Fruit fly (Drosophila melanogaster) whole organism, embryonic: ENCODE results near the gene Duba.

ENCODE experiments used
- ATbp ChIP-seq: fragments of 200-800 bp; sonication (Bioruptor generic); optimal IDR thresholded peaks from 2 replicates; lab custom pipeline; 2017; ENCODE audit warnings: missing biosample characterization, mild to moderate bottlenecking, missing genetic modification characterization, missing genetic modification reagents
- Antp ChIP-seq: fragments of 200-800 bp; sonication (Bioruptor generic); optimal IDR thresholded peaks from 3 replicates; lab custom pipeline; 2016; ENCODE audit warnings: missing biosample characterization, missing genetic modification characterization
- CG10147 ChIP-seq: fragments of 200-800 bp; sonication (Bioruptor generic); optimal IDR thresholded peaks from 2 replicates; lab custom pipeline; 2019; ENCODE audit warnings: missing biosample characterization, mild to moderate bottlenecking, missing genetic modification characterization, moderate library complexity
- CG10209 ChIP-seq: fragments of 200-800 bp; sonication (Bioruptor generic); optimal IDR thresholded peaks from 3 replicates; lab custom pipeline; 2017; ENCODE audit warnings: missing biosample characterization, mild to moderate bottlenecking, missing genetic modification characterization, missing genetic modification reagents
- CG11085 ChIP-seq: fragments of 200-800 bp; sonication (Bioruptor generic); IDR thresholded peaks from 2 replicates; pipeline ENCODE4 v1.3.6; 2022; ENCODE audit warnings: missing biosample characterization, missing genetic modification characterization
- CG11696 ChIP-seq: fragments of 200-800 bp; sonication (Bioruptor generic); IDR thresholded peaks from 2 replicates; pipeline ENCODE4 v1.3.6; 2022; ENCODE audit warnings: missing biosample characterization, missing genetic modification characterization
- CG12104 ChIP-seq: fragments of 200-800 bp; sonication (Bioruptor generic); optimal IDR thresholded peaks from 3 replicates; lab custom pipeline; 2016; ENCODE audit warnings: missing biosample characterization, missing genetic modification characterization
- CG12299 ChIP-seq: fragments of 200-800 bp; sonication (Bioruptor generic); optimal IDR thresholded peaks from 2 replicates; lab custom pipeline; 2018; ENCODE audit warnings: missing biosample characterization, mild to moderate bottlenecking, missing genetic modification characterization
- CG12391 ChIP-seq: fragments of 200-800 bp; sonication (Bioruptor generic); optimal IDR thresholded peaks from 3 replicates; lab custom pipeline; 2018; ENCODE audit warnings: missing biosample characterization, mild to moderate bottlenecking, missing genetic modification characterization, moderate library complexity
- CG12769 ChIP-seq: fragments of 200-800 bp; sonication (Bioruptor generic); optimal IDR thresholded peaks from 2 replicates; lab custom pipeline; 2019; ENCODE audit warnings: missing biosample characterization, mild to moderate bottlenecking, missing genetic modification characterization, moderate library complexity
- CG12942 ChIP-seq: fragments of 200-800 bp; sonication (Bioruptor generic); optimal IDR thresholded peaks from 3 replicates; lab custom pipeline; 2016; ENCODE audit warnings: missing biosample characterization, missing genetic modification characterization
- CG13287 ChIP-seq: fragments of 200-800 bp; sonication (Bioruptor generic); IDR thresholded peaks from 2 replicates; pipeline ENCODE4 v1.3.6; 2022; ENCODE audit warnings: missing biosample characterization, missing genetic modification characterization; ENCODE audit not compliant: partially characterized antibody
- CG17361 ChIP-seq: fragments of 200-800 bp; sonication (Bioruptor generic); IDR thresholded peaks from 3 replicates; pipeline ENCODE4 v1.3.6; 2022; ENCODE audit warnings: missing biosample characterization, missing genetic modification characterization
- CG17568 ChIP-seq: fragments of 200-800 bp; sonication (Bioruptor generic); optimal IDR thresholded peaks from 2 replicates; lab custom pipeline; 2018; ENCODE audit warnings: missing biosample characterization, mild to moderate bottlenecking, missing genetic modification characterization, moderate library complexity
- CG18619 ChIP-seq: fragments of 200-800 bp; sonication (Bioruptor generic); optimal IDR thresholded peaks from 3 replicates; lab custom pipeline; 2017; ENCODE audit warnings: missing biosample characterization, mild to moderate bottlenecking, missing genetic modification characterization
- CG2678 ChIP-seq: fragments of 200-800 bp; sonication (Bioruptor generic); optimal IDR thresholded peaks from 3 replicates; lab custom pipeline; 2019; ENCODE audit warnings: missing biosample characterization, mild to moderate bottlenecking, missing genetic modification characterization, moderate library complexity
- CG6683 ChIP-seq: fragments of 200-800 bp; sonication (Bioruptor generic); optimal IDR thresholded peaks from 2 replicates; lab custom pipeline; 2017; ENCODE audit warnings: missing biosample characterization, mild to moderate bottlenecking, missing genetic modification characterization, missing genetic modification reagents
- CG6765 ChIP-seq: fragments of 200-800 bp; sonication (Bioruptor generic); optimal IDR thresholded peaks from 3 replicates; lab custom pipeline; 2017; ENCODE audit warnings: missing biosample characterization, mild to moderate bottlenecking, missing genetic modification characterization
- CG6813 ChIP-seq: fragments of 200-800 bp; sonication (Bioruptor generic); optimal IDR thresholded peaks from 2 replicates; lab custom pipeline; 2017; ENCODE audit warnings: missing biosample characterization, missing genetic modification characterization, mild to moderate bottlenecking, moderate library complexity, missing genetic modification reagents
- CG6854 ChIP-seq: fragments of 200-800 bp; sonication (Bioruptor generic); optimal IDR thresholded peaks from 3 replicates; lab custom pipeline; 2017; ENCODE audit warnings: missing biosample characterization, mild to moderate bottlenecking, missing genetic modification characterization
- CG7786 ChIP-seq: fragments of 200-800 bp; sonication (Bioruptor generic); optimal IDR thresholded peaks from 2 replicates; lab custom pipeline; 2016; ENCODE audit warnings: missing biosample characterization, missing genetic modification characterization
- CG7839 ChIP-seq: fragments of 200-800 bp; sonication (Bioruptor generic); optimal IDR thresholded peaks from 3 replicates; lab custom pipeline; 2018; ENCODE audit warnings: missing biosample characterization, mild to moderate bottlenecking, missing genetic modification characterization, moderate library complexity
- CG7928 ChIP-seq: fragments of 200-800 bp; sonication (Bioruptor generic); optimal IDR thresholded peaks from 2 replicates; lab custom pipeline; 2017; ENCODE audit warnings: missing biosample characterization, mild to moderate bottlenecking, missing genetic modification characterization
- CG7987 ChIP-seq: fragments of 200-800 bp; sonication (Bioruptor generic); optimal IDR thresholded peaks from 2 replicates; lab custom pipeline; 2018; ENCODE audit warnings: missing biosample characterization, mild to moderate bottlenecking, missing genetic modification characterization, moderate library complexity
- CG8281 ChIP-seq: fragments of 200-800 bp; sonication (Bioruptor generic); optimal IDR thresholded peaks from 2 replicates; lab custom pipeline; 2018; ENCODE audit warnings: missing biosample characterization, mild to moderate bottlenecking, missing genetic modification characterization, moderate library complexity
- D19B ChIP-seq: fragments of 200-800 bp; sonication (Bioruptor generic); optimal IDR thresholded peaks from 2 replicates; lab custom pipeline; 2017; ENCODE audit warnings: missing biosample characterization, mild to moderate bottlenecking, missing genetic modification characterization
- E2f2 ChIP-seq: fragments of 200-800 bp; sonication (Bioruptor generic); IDR thresholded peaks from 2 replicates; pipeline ENCODE4 v1.3.6; 2022; ENCODE audit warnings: missing biosample characterization, missing genetic modification characterization
- Ets97D ChIP-seq: fragments of 200-800 bp; sonication (Bioruptor generic); optimal IDR thresholded peaks from 3 replicates; lab custom pipeline; 2016; ENCODE audit warnings: missing biosample characterization, missing genetic modification characterization
- Fer1 ChIP-seq: fragments of 200-800 bp; sonication (Bioruptor generic); optimal IDR thresholded peaks from 2 replicates; lab custom pipeline; 2017; ENCODE audit warnings: missing biosample characterization, mild to moderate bottlenecking, missing genetic modification characterization
- HLH4C ChIP-seq: fragments of 200-800 bp; sonication (Bioruptor generic); IDR thresholded peaks from 3 replicates; pipeline ENCODE4 v1.3.6; 2022; ENCODE audit warnings: missing biosample characterization, missing genetic modification characterization; ENCODE audit not compliant: partially characterized antibody
- Nf-YC ChIP-seq: fragments of 200-800 bp; optimal IDR thresholded peaks from 3 replicates; lab custom pipeline; 2019; ENCODE audit warnings: missing biosample characterization, mild to moderate bottlenecking, missing genetic modification characterization, moderate library complexity
- PHDP ChIP-seq: fragments of 200-800 bp; sonication (Bioruptor generic); optimal IDR thresholded peaks from 3 replicates; lab custom pipeline; 2018; ENCODE audit warnings: missing biosample characterization, mild to moderate bottlenecking, missing genetic modification characterization, moderate library complexity
- Sox102F ChIP-seq: fragments of 200-800 bp; sonication (Bioruptor generic); optimal IDR thresholded peaks from 2 replicates; lab custom pipeline; 2018; ENCODE audit warnings: missing biosample characterization, mild to moderate bottlenecking, missing genetic modification characterization, moderate library complexity
- Trl ChIP-seq, 3 experiments: fragments of >200 bp in 2 of 3; fragments of 200-800 bp in 1 of 3; sonication (Bioruptor generic) in 1 of 3; optimal IDR thresholded peaks; 2 replicates in 1 of 3; 3 replicates in 2 of 3; lab custom pipeline; 2016 to 2017; ENCODE audit warnings: missing biosample characterization in 1 of 3, missing genetic modification characterization in 1 of 3
- Usf ChIP-seq: fragments of 200-800 bp; sonication (Bioruptor generic); optimal IDR thresholded peaks from 2 replicates; lab custom pipeline; 2017; ENCODE audit warnings: missing genotype, missing biosample characterization, missing genetic modification characterization
- bab2 ChIP-seq: fragments of 200-800 bp; sonication (Bioruptor generic); optimal IDR thresholded peaks from 2 replicates; lab custom pipeline; 2016; ENCODE audit warnings: missing biosample characterization, missing genetic modification characterization
- caup ChIP-seq: fragments of 200-800 bp; sonication (Bioruptor generic); optimal IDR thresholded peaks from 3 replicates; lab custom pipeline; 2017; ENCODE audit warnings: missing biosample characterization, mild to moderate bottlenecking, missing genetic modification characterization, moderate library complexity; ENCODE audit not compliant: severe bottlenecking
- chif ChIP-seq, 2 experiments: fragments of 200-800 bp; sonication (Bioruptor generic); optimal IDR thresholded peaks; 3 replicates each; lab custom pipeline; 2016; ENCODE audit warnings: missing biosample characterization in 2 of 2, missing genetic modification characterization in 2 of 2
- dati ChIP-seq: fragments of 200-800 bp; sonication (Bioruptor generic); IDR thresholded peaks from 2 replicates; pipeline ENCODE4 v1.3.6; 2022; ENCODE audit warnings: missing biosample characterization, missing genetic modification characterization
- fd3F ChIP-seq: fragments of 200-800 bp; sonication (Bioruptor generic); optimal IDR thresholded peaks from 2 replicates; lab custom pipeline; 2018; ENCODE audit warnings: missing biosample characterization, mild to moderate bottlenecking, missing genetic modification characterization, moderate library complexity
- gem ChIP-seq: fragments of 200-800 bp; sonication (Bioruptor generic); optimal IDR thresholded peaks from 2 replicates; lab custom pipeline; 2019; ENCODE audit warnings: missing biosample characterization, mild to moderate bottlenecking, missing genetic modification characterization, moderate library complexity
- grau ChIP-seq: fragments of 200-800 bp; optimal IDR thresholded peaks from 3 replicates; lab custom pipeline; 2019; ENCODE audit warnings: missing biosample characterization, mild to moderate bottlenecking, missing genetic modification characterization, moderate library complexity
- gro ChIP-seq: fragments of 200-800 bp; sonication (Bioruptor generic); optimal IDR thresholded peaks from 2 replicates; lab custom pipeline; 2016; ENCODE audit warnings: missing biosample characterization, missing genetic modification characterization
- her ChIP-seq: fragments of 200-800 bp; sonication (Bioruptor generic); optimal IDR thresholded peaks from 2 replicates; lab custom pipeline; 2016; ENCODE audit warnings: missing biosample characterization, missing genetic modification characterization
- nom ChIP-seq: fragments of 200-800 bp; sonication (Bioruptor generic); optimal IDR thresholded peaks from 2 replicates; lab custom pipeline; 2017; ENCODE audit warnings: missing biosample characterization, missing genetic modification characterization, mild to moderate bottlenecking, moderate library complexity, missing genetic modification reagents
- odd ChIP-seq: fragments of 200-800 bp; sonication (Bioruptor generic); optimal IDR thresholded peaks from 2 replicates; lab custom pipeline; 2017; ENCODE audit warnings: missing biosample characterization, mild to moderate bottlenecking, missing genetic modification characterization
- slou ChIP-seq: fragments of 200-800 bp; sonication (Bioruptor generic); optimal IDR thresholded peaks from 3 replicates; lab custom pipeline; 2016; ENCODE audit warnings: missing biosample characterization, missing genetic modification characterization
- tna ChIP-seq: fragments of 200-800 bp; sonication (Bioruptor generic); IDR thresholded peaks from 2 replicates; pipeline ENCODE4 v1.3.6; 2022; ENCODE audit warnings: missing biosample characterization, missing genetic modification characterization; ENCODE audit not compliant: partially characterized antibody
- zen ChIP-seq: fragments of 200-800 bp; sonication (Bioruptor generic); optimal IDR thresholded peaks from 3 replicates; lab custom pipeline; 2018; ENCODE audit warnings: missing biosample characterization, mild to moderate bottlenecking, missing genetic modification characterization, moderate library complexity

Duba gene

dm6 chr3L:11579919-11580318, 29.3 kb downstream of the Duba start, which contains the start of gene CG43390 (continued):
- peak; percentile 56 for TF ChIP-seq CG7987 (GFP tag; lab: Kevin White, UChicago)
- peak; percentile 14 for TF ChIP-seq CG8281 (tag; lab: Kevin White, UChicago)
- TF ChIP-seq CG11085: no peak
- TF ChIP-seq Ets97D (GFP tag; lab: Kevin White, UChicago): no peak
- no peak for TF ChIP-seq nom (GFP tag; lab: Kevin White, UChicago)
- TF ChIP-seq CG7786 (GFP tag; lab: Kevin White, UChicago): no peak
- TF ChIP-seq ATbp: peak; percentile 69
- TF ChIP-seq CG6683 (GFP tag; lab: Kevin White, UChicago): peak; percentile 7
- TF ChIP-seq bab2: peak; percentile 35
- TF ChIP-seq CG17568 (GFP tag; lab: Kevin White, UChicago): peak; percentile 62
- peak; percentile 40; the same call in 1 of the 3 replicates for TF ChIP-seq CG17361 (GFP tag; lab: Robert Waterston, UW)
- TF ChIP-seq fd3F (GFP tag; lab: Kevin White, UChicago): peak; percentile 92
- peak; percentile 69 for TF ChIP-seq CG12299 (tag; lab: Kevin White, UChicago)
- TF ChIP-seq CG7839 (tag; lab: Kevin White, UChicago): peak; percentile 12
- peak; percentile 59 for TF ChIP-seq gro (GFP tag; lab: Kevin White, UChicago)
- TF ChIP-seq CG10209 (GFP tag; lab: Kevin White, UChicago): peak; percentile 66
- peak; percentile 52 for TF ChIP-seq odd (GFP tag; lab: Kevin White, UChicago)
- peak; percentile 59 for TF ChIP-seq gem (tag; lab: Kevin White, UChicago)
- no peak for TF ChIP-seq CG7928 (GFP tag; lab: Kevin White, UChicago)
- peak; percentile 77 for TF ChIP-seq Fer1 (GFP tag; lab: Kevin White, UChicago)
- peak; percentile 58 for TF ChIP-seq grau (tag; lab: Kevin White, UChicago)
- TF ChIP-seq Sox102F (GFP tag; lab: Kevin White, UChicago): peak; percentile 31
- peak; percentile 83 for TF ChIP-seq CG2678
- TF ChIP-seq dati (GFP tag; lab: Robert Waterston, UW): no peak
- peak; percentile 16 for TF ChIP-seq her
- TF ChIP-seq CG13287 (GFP tag; lab: Robert Waterston, UW): no peak
- TF ChIP-seq Nf-YC: no peak
- TF ChIP-seq CG18619 (GFP tag; lab: Kevin White, UChicago): peak; percentile 50
- peak; percentile 53 for TF ChIP-seq CG6854
- TF ChIP-seq CG6813: peak; percentile 6
- TF ChIP-seq slou (GFP tag; lab: Kevin White, UChicago): peak; percentile 4
- no peak for TF ChIP-seq Trl (optimal IDR thresholded peaks at IDR 0.05; lab: Kevin White, UChicago)
- no peak for TF ChIP-seq Trl (GFP tag; optimal IDR thresholded peaks at IDR 0.05; lab: Kevin White, UChicago)
- peak; percentile 9 for TF ChIP-seq D19B (GFP tag; lab: Kevin White, UChicago)
- TF ChIP-seq HLH4C: no peak
- peak; percentile 90 for TF ChIP-seq CG12769 (tag; lab: Kevin White, UChicago)
- peak; percentile 5 for TF ChIP-seq CG12391
- no peak for TF ChIP-seq zen (tag; lab: Kevin White, UChicago)
- TF ChIP-seq CG10147 (GFP tag; lab: Kevin White, UChicago): peak; percentile 78
- TF ChIP-seq E2f2 (GFP tag; lab: Robert Waterston, UW): no peak
- TF ChIP-seq CG6765 (GFP tag; lab: Kevin White, UChicago): peak; percentile 70
- TF ChIP-seq CG12942: no peak
- TF ChIP-seq chif (GFP tag; optimal IDR thresholded peaks at IDR 0.05; lab: Kevin White, UChicago): no peak
- TF ChIP-seq CG12104 (GFP tag; lab: Kevin White, UChicago): no peak
- no peak for TF ChIP-seq Usf (GFP tag; lab: Kevin White, UChicago)
- 0 out of 2 replicates have a peak, but pooled peaks have one; percentile 21 for TF ChIP-seq CG11696 (GFP tag; lab: Robert Waterston, UW)
- peak; percentile 94 for TF ChIP-seq caup
- TF ChIP-seq Antp (GFP tag; lab: Kevin White, UChicago): no peak
- TF ChIP-seq tna (GFP tag; lab: Robert Waterston, UW): no peak
- peak; percentile 76 for TF ChIP-seq PHDP
